Fruit fly (Drosophila melanogaster) whole organism, embryonic: Measurements from ENCODE around the gene mthl1.

Source experiments
- Aef1 ChIP-seq: fragments of 200-800 bp; sonication (Bioruptor generic); IDR thresholded peaks from 3 replicates; pipeline ENCODE4 v1.3.6; 2022; ENCODE audit warnings: missing biosample characterization, missing genetic modification characterization
- Awh ChIP-seq: fragments of 200-800 bp; sonication (Bioruptor generic); IDR thresholded peaks from 2 replicates; pipeline ENCODE4, ENCODE4 v1.3.6; 2022; ENCODE audit warnings: missing biosample characterization, missing genetic modification characterization
- B-H1 ChIP-seq: fragments of 200-800 bp; sonication (Bioruptor generic); IDR thresholded peaks from 3 replicates; pipeline ENCODE4 v1.3.6; 2022; ENCODE audit warnings: missing biosample characterization, missing genetic modification characterization
- CG11696 ChIP-seq: fragments of 200-800 bp; sonication (Bioruptor generic); IDR thresholded peaks from 2 replicates; pipeline ENCODE4 v1.3.6; 2022; ENCODE audit warnings: missing biosample characterization, missing genetic modification characterization
- CG1233 ChIP-seq: fragments of 200-800 bp; sonication (Bioruptor generic); optimal IDR thresholded peaks from 4 replicates; lab custom pipeline; 2018; ENCODE audit warnings: missing biosample characterization, mild to moderate bottlenecking, missing genetic modification characterization
- CG12391 ChIP-seq: fragments of 200-800 bp; sonication (Bioruptor generic); optimal IDR thresholded peaks from 3 replicates; lab custom pipeline; 2018; ENCODE audit warnings: missing biosample characterization, mild to moderate bottlenecking, missing genetic modification characterization, moderate library complexity
- CG12659 ChIP-seq: fragments of 200-800 bp; sonication (Bioruptor generic); optimal IDR thresholded peaks from 3 replicates; lab custom pipeline; 2017; ENCODE audit warnings: mild to moderate bottlenecking, missing biosample characterization, missing genetic modification reagents, missing genetic modification characterization
- CG13287 ChIP-seq: fragments of 200-800 bp; sonication (Bioruptor generic); IDR thresholded peaks from 2 replicates; pipeline ENCODE4 v1.3.6; 2022; ENCODE audit warnings: missing biosample characterization, missing genetic modification characterization; ENCODE audit not compliant: partially characterized antibody
- CG13775 ChIP-seq: fragments of 200-800 bp; sonication (Bioruptor generic); optimal IDR thresholded peaks from 3 replicates; lab custom pipeline; 2017; ENCODE audit warnings: missing biosample characterization, mild to moderate bottlenecking, missing genetic modification characterization
- CG14710 ChIP-seq: fragments of 200-800 bp; sonication (Bioruptor generic); optimal IDR thresholded peaks from 3 replicates; lab custom pipeline; 2019; ENCODE audit warnings: missing biosample characterization, mild to moderate bottlenecking, missing genetic modification characterization, moderate library complexity
- CG1529 ChIP-seq: fragments of 200-800 bp; sonication (Bioruptor generic); optimal IDR thresholded peaks from 3 replicates; lab custom pipeline; 2018; ENCODE audit warnings: missing biosample characterization, missing genetic modification characterization
- CG1602 ChIP-seq: fragments of 200-800 bp; sonication (Bioruptor generic); optimal IDR thresholded peaks from 3 replicates; lab custom pipeline; 2016; ENCODE audit warnings: missing biosample characterization, missing genetic modification characterization
- CG1603 ChIP-seq: fragments of 200-800 bp; sonication (Bioruptor generic); optimal IDR thresholded peaks from 2 replicates; lab custom pipeline; 2019; ENCODE audit warnings: missing biosample characterization, mild to moderate bottlenecking, missing genetic modification characterization, moderate library complexity
- CG16813 ChIP-seq: fragments of 200-800 bp; sonication (Bioruptor generic); IDR thresholded peaks from 3 replicates; pipeline ENCODE4 v1.3.6; 2022; ENCODE audit warnings: missing biosample characterization, missing genetic modification characterization; ENCODE audit not compliant: partially characterized antibody
- CG17361 ChIP-seq: fragments of 200-800 bp; sonication (Bioruptor generic); IDR thresholded peaks from 3 replicates; pipeline ENCODE4 v1.3.6; 2022; ENCODE audit warnings: missing biosample characterization, missing genetic modification characterization
- CG17829 ChIP-seq: fragments of 200-800 bp; optimal IDR thresholded peaks from 2 replicates; lab custom pipeline; 2019; ENCODE audit warnings: missing biosample characterization, mild to moderate bottlenecking, missing genetic modification characterization, moderate library complexity
- CG18619 ChIP-seq: fragments of 200-800 bp; sonication (Bioruptor generic); optimal IDR thresholded peaks from 3 replicates; lab custom pipeline; 2017; ENCODE audit warnings: missing biosample characterization, mild to moderate bottlenecking, missing genetic modification characterization
- CG2116 ChIP-seq: fragments of 200-800 bp; sonication (Bioruptor generic); optimal IDR thresholded peaks from 3 replicates; lab custom pipeline; 2018; ENCODE audit warnings: missing biosample characterization, mild to moderate bottlenecking, missing genetic modification characterization
- CG2678 ChIP-seq: fragments of 200-800 bp; sonication (Bioruptor generic); optimal IDR thresholded peaks from 3 replicates; lab custom pipeline; 2019; ENCODE audit warnings: missing biosample characterization, mild to moderate bottlenecking, missing genetic modification characterization, moderate library complexity
- CG2712 ChIP-seq: fragments of 200-800 bp; optimal IDR thresholded peaks from 3 replicates; lab custom pipeline; 2019; ENCODE audit warnings: missing biosample characterization, mild to moderate bottlenecking, missing genetic modification characterization, moderate library complexity
- CG34376 ChIP-seq: fragments of 200-800 bp; sonication (Bioruptor generic); optimal IDR thresholded peaks from 2 replicates; lab custom pipeline; 2018; ENCODE audit warnings: missing biosample characterization, mild to moderate bottlenecking, missing genetic modification characterization
- CG4360 ChIP-seq: fragments of 200-800 bp; sonication (Bioruptor generic); IDR thresholded peaks from 2 replicates; pipeline ENCODE4 v1.3.6; 2022; ENCODE audit warnings: missing biosample characterization, missing genetic modification characterization
- CG5953 ChIP-seq: fragments of 200-800 bp; sonication (Bioruptor generic); IDR thresholded peaks from 2 replicates; pipeline ENCODE4 v1.3.6; 2022; ENCODE audit warnings: missing biosample characterization, missing genetic modification characterization
- CG7745 ChIP-seq: fragments of 200-800 bp; sonication (Bioruptor generic); optimal IDR thresholded peaks from 2 replicates; lab custom pipeline; 2018; ENCODE audit warnings: missing biosample characterization, mild to moderate bottlenecking, missing genetic modification characterization, moderate library complexity
- CG7928 ChIP-seq: fragments of 200-800 bp; sonication (Bioruptor generic); optimal IDR thresholded peaks from 2 replicates; lab custom pipeline; 2017; ENCODE audit warnings: missing biosample characterization, mild to moderate bottlenecking, missing genetic modification characterization
- CG9797 ChIP-seq: fragments of 200-800 bp; sonication (Bioruptor generic); optimal IDR thresholded peaks from 3 replicates; lab custom pipeline; 2018; ENCODE audit warnings: missing biosample characterization, mild to moderate bottlenecking, missing genetic modification characterization
- CrebB ChIP-seq: fragments of 200-800 bp; sonication (Bioruptor generic); optimal IDR thresholded peaks from 3 replicates; lab custom pipeline; 2018; ENCODE audit warnings: missing biosample characterization, mild to moderate bottlenecking, missing genetic modification characterization
- Dref ChIP-seq: fragments of 200-800 bp; sonication (Bioruptor generic); IDR thresholded peaks from 2 replicates; pipeline ENCODE4 v1.3.6; 2022; ENCODE audit warnings: missing biosample characterization, missing genetic modification characterization
- Fer1 ChIP-seq: fragments of 200-800 bp; sonication (Bioruptor generic); optimal IDR thresholded peaks from 2 replicates; lab custom pipeline; 2017; ENCODE audit warnings: missing biosample characterization, mild to moderate bottlenecking, missing genetic modification characterization
- Opbp ChIP-seq: fragments of 200-800 bp; sonication (Bioruptor generic); IDR thresholded peaks from 3 replicates; pipeline ENCODE4 v1.3.6; 2022; ENCODE audit warnings: missing biosample characterization, missing genetic modification characterization; ENCODE audit not compliant: partially characterized antibody
- Sry-δ ChIP-seq: fragments of 200-800 bp; sonication (Bioruptor generic); optimal IDR thresholded peaks from 2 replicates; lab custom pipeline; 2016; ENCODE audit warnings: missing biosample characterization, missing genetic modification characterization
- YL-1 ChIP-seq: fragments of 200-800 bp; sonication (Bioruptor generic); optimal IDR thresholded peaks from 3 replicates; lab custom pipeline; 2017; ENCODE audit warnings: missing biosample characterization, mild to moderate bottlenecking, missing genetic modification characterization
- al ChIP-seq: fragments of 200-800 bp; sonication (Bioruptor generic); IDR thresholded peaks from 2 replicates; pipeline ENCODE4 v1.3.6; 2022; ENCODE audit warnings: missing biosample characterization, missing genetic modification characterization
- az2 ChIP-seq: fragments of 200-800 bp; sonication (Bioruptor generic); optimal IDR thresholded peaks from 3 replicates; lab custom pipeline; 2016; ENCODE audit warnings: missing biosample characterization, missing genetic modification characterization
- cwo ChIP-seq: fragments of 200-800 bp; sonication (Bioruptor generic); optimal IDR thresholded peaks from 3 replicates; lab custom pipeline; 2017; ENCODE audit warnings: missing biosample characterization, missing genetic modification characterization, mild to moderate bottlenecking, moderate library complexity, missing genetic modification reagents
- dm ChIP-seq: fragments of 200-800 bp; sonication (Bioruptor generic); optimal IDR thresholded peaks from 3 replicates; lab custom pipeline; 2016; ENCODE audit warnings: missing biosample characterization, missing genetic modification characterization
- dmrt99B ChIP-seq: fragments of 200-800 bp; sonication (Bioruptor generic); optimal IDR thresholded peaks from 2 replicates; lab custom pipeline; 2018; ENCODE audit warnings: missing biosample characterization, mild to moderate bottlenecking, missing genetic modification characterization, moderate library complexity
- ems ChIP-seq: fragments of 200-800 bp; sonication (Bioruptor generic); optimal IDR thresholded peaks from 3 replicates; lab custom pipeline; 2016; ENCODE audit warnings: missing biosample characterization, missing genetic modification characterization
- gsb-n ChIP-seq: fragments of 200-800 bp; sonication (Bioruptor generic); optimal IDR thresholded peaks from 3 replicates; lab custom pipeline; 2018; ENCODE audit warnings: missing biosample characterization, mild to moderate bottlenecking, missing genetic modification characterization
- jing ChIP-seq: fragments of 200-800 bp; sonication (Bioruptor generic); optimal IDR thresholded peaks from 2 replicates; lab custom pipeline; 2018; ENCODE audit warnings: missing biosample characterization, mild to moderate bottlenecking, missing genetic modification characterization
- kah ChIP-seq: fragments of 200-800 bp; sonication (Bioruptor generic); optimal IDR thresholded peaks from 2 replicates; lab custom pipeline; 2018; ENCODE audit warnings: missing biosample characterization, mild to moderate bottlenecking, missing genetic modification characterization
- lola ChIP-seq, 3 experiments: fragments of >200 bp in 2 of 3; fragments of 200-800 bp in 1 of 3; sonication (Bioruptor generic) in 1 of 3; optimal IDR thresholded peaks; 2 replicates each; lab custom pipeline; 2017 to 2019; ENCODE audit warnings: missing biosample characterization in 3 of 3, missing genetic modification characterization in 3 of 3, mild to moderate bottlenecking in 1 of 3, moderate library complexity in 1 of 3
- phol ChIP-seq: fragments of 200-800 bp; sonication (Bioruptor generic); optimal IDR thresholded peaks from 3 replicates; lab custom pipeline; 2018; ENCODE audit warnings: missing biosample characterization, mild to moderate bottlenecking, missing genetic modification characterization, moderate library complexity
- pzg ChIP-seq: fragments of 200-800 bp; sonication (Bioruptor generic); optimal IDR thresholded peaks from 3 replicates; lab custom pipeline; 2018; ENCODE audit warnings: missing biosample characterization, mild to moderate bottlenecking, missing genetic modification characterization, moderate library complexity
- ro ChIP-seq: fragments of 200-800 bp; sonication (Bioruptor generic); IDR thresholded peaks from 2 replicates; pipeline ENCODE4 v1.3.6; 2022; ENCODE audit warnings: missing biosample characterization, missing genetic modification characterization
- stwl ChIP-seq: fragments of 200-800 bp; sonication (Bioruptor generic); optimal IDR thresholded peaks from 3 replicates; lab custom pipeline; 2018; ENCODE audit warnings: missing biosample characterization, mild to moderate bottlenecking, missing genetic modification characterization, moderate library complexity

mthl1 gene

dm6 chrX:16596250-16596793, 44.4 kb upstream of the mthl1 start (continued):
- TF ChIP-seq Awh (GFP tag; lab: Robert Waterston, UW) (0 out of 2 replicates have a peak, but pooled peaks have one; percentile 17), CG7745 (peak; percentile 52), CG16813 (GFP tag; lab: Robert Waterston, UW) (no peak)

- TF ChIP-seq CG5953 (GFP tag; lab: Robert Waterston, UW), result no peak
- no peak for TF ChIP-seq B-H1
- TF ChIP-seq dm (GFP tag; lab: Kevin White, UChicago), result no peak
- peak; percentile 42 for TF ChIP-seq Sry-δ
- peak; percentile 4 for TF ChIP-seq az2
- TF ChIP-seq Dref, result peak; percentile 32; the same call in 1 of the 2 replicates
- peak; percentile 21 for TF ChIP-seq Fer1
- peak; percentile 53; the same call in 1 of the 3 replicates for TF ChIP-seq CG17361
- TF ChIP-seq CG14710 (tag; lab: Kevin White, UChicago), result peak; percentile 42
- TF ChIP-seq CG1603 (tag; lab: Kevin White, UChicago), result peak; percentile 26
- TF ChIP-seq ro (GFP tag; lab: Robert Waterston, UW), result no peak
- peak; percentile 43 for TF ChIP-seq CG12391 (tag; lab: Kevin White, UChicago)
- peak; percentile 15 for TF ChIP-seq YL-1 (GFP tag; lab: Kevin White, UChicago)
- peak; percentile 4 for TF ChIP-seq CG34376 (GFP tag; lab: Kevin White, UChicago)
- TF ChIP-seq CG13287 (GFP tag; lab: Robert Waterston, UW), result no peak
- peak; percentile 32 for TF ChIP-seq CG12659 (GFP tag; lab: Kevin White, UChicago)
- peak; percentile 3 for TF ChIP-seq CG2712 (tag; lab: Kevin White, UChicago)
- TF ChIP-seq CG11696 (GFP tag; lab: Robert Waterston, UW), result no peak
- peak; percentile 26 for TF ChIP-seq stwl (tag; lab: Kevin White, UChicago)
- peak; percentile 99 for TF ChIP-seq CG4360
- TF ChIP-seq jing (GFP tag; lab: Kevin White, UChicago), result no peak
- TF ChIP-seq al (GFP tag; lab: Robert Waterston, UW), result no peak
- peak; percentile 25 for TF ChIP-seq CG13775 (GFP tag; lab: Kevin White, UChicago)
- TF ChIP-seq CG17829 (tag; lab: Kevin White, UChicago), result peak; percentile 5
- TF ChIP-seq CG9797 (GFP tag; lab: Kevin White, UChicago), result peak; percentile 42
- TF ChIP-seq CrebB, result peak; percentile 5
- peak; percentile 30 for TF ChIP-seq CG2116
- TF ChIP-seq lola (GFP tag; optimal IDR thresholded peaks at IDR 0.05; lab: Kevin White, UChicago), result peak in 1 of 3 experiments; percentile 14
- TF ChIP-seq ems, result no peak
- TF ChIP-seq CG7928 (GFP tag; lab: Kevin White, UChicago), result peak; percentile 92
- TF ChIP-seq Aef1 (GFP tag; lab: Robert Waterston, UW), result peak; percentile 87
- no peak for TF ChIP-seq dmrt99B (tag; lab: Kevin White, UChicago)
- peak; percentile 6 for TF ChIP-seq CG18619 (GFP tag; lab: Kevin White, UChicago)
- TF ChIP-seq phol (tag; lab: Kevin White, UChicago), result peak; percentile 21
- TF ChIP-seq CG2678, result no peak
- no peak for TF ChIP-seq CG1602 (GFP tag; lab: Kevin White, UChicago)
- peak; percentile 33 for TF ChIP-seq pzg
- TF ChIP-seq gsb-n (tag; lab: Kevin White, UChicago), result no peak
- TF ChIP-seq kah (GFP tag; lab: Kevin White, UChicago), result peak; percentile 41
- TF ChIP-seq cwo, result no peak
- TF ChIP-seq CG1529 (GFP tag; lab: Kevin White, UChicago), result no peak
- no peak for TF ChIP-seq CG1233 (GFP tag; lab: Kevin White, UChicago)
- TF ChIP-seq Opbp, result peak; percentile 39; the same call in 1 of the 3 replicates
Measured at dm6 chrX:16598336-16598977, 42.3 kb upstream of the mthl1 start.
